Fruit fly (Drosophila melanogaster) whole organism, wandering third instar larva: Measurements from ENCODE around the gene CG31928.

Source experiments
- Abd-B ChIP-seq: fragments of >200 bp; optimal IDR thresholded peaks from 2 replicates; lab custom pipeline; 2017; ENCODE audit warnings: missing biosample characterization, missing genetic modification characterization
- CG32264 ChIP-seq: fragments of 200-800 bp; sonication (Bioruptor generic); optimal IDR thresholded peaks from 2 replicates; lab custom pipeline; 2016; ENCODE audit warnings: missing biosample characterization, missing genetic modification characterization
- CG9705 ChIP-seq: fragments of 200-800 bp; sonication (Bioruptor generic); optimal IDR thresholded peaks from 2 replicates; lab custom pipeline; 2018; ENCODE audit warnings: missing biosample characterization, mild to moderate bottlenecking, missing genetic modification characterization
- CrebA ChIP-seq: fragments of 200-800 bp; sonication (Bioruptor generic); optimal IDR thresholded peaks from 2 replicates; lab custom pipeline; 2016; ENCODE audit warnings: missing biosample characterization, mild to moderate bottlenecking, missing genetic modification characterization, borderline replicate concordance
- Dfd ChIP-seq: fragments of >200 bp; optimal IDR thresholded peaks from 2 replicates; lab custom pipeline; 2017; ENCODE audit warnings: missing biosample characterization, missing genetic modification characterization
- Dif ChIP-seq: fragments of 200-275, 200-300 bp; sonication (Bioruptor generic); optimal IDR thresholded peaks from 2 replicates; lab custom pipeline; 2018; ENCODE audit warnings: missing biosample characterization, missing genetic modification characterization; ENCODE audit not compliant: partially characterized antibody
- GATAd ChIP-seq: sonication (Bioruptor generic); optimal IDR thresholded peaks from 2 replicates; lab custom pipeline; 2016; ENCODE audit warnings: missing biosample characterization, missing genetic modification characterization
- HLH106 ChIP-seq: fragments of 200-800 bp; optimal IDR thresholded peaks from 3 replicates; lab custom pipeline; 2019; ENCODE audit warnings: missing biosample characterization, mild to moderate bottlenecking, missing genetic modification characterization, moderate library complexity
- Hnf4 ChIP-seq: fragments of 200-800 bp; sonication (Bioruptor generic); optimal IDR thresholded peaks from 2 replicates; lab custom pipeline; 2016; ENCODE audit warnings: missing biosample characterization, mild to moderate bottlenecking, missing genetic modification characterization
- Hr78 ChIP-seq: fragments of >200 bp; optimal IDR thresholded peaks from 2 replicates; lab custom pipeline; 2017; ENCODE audit warnings: missing biosample characterization, missing genetic modification characterization
- Hr83 ChIP-seq: fragments of 200-300 bp; sonication (Bioruptor generic); optimal IDR thresholded peaks from 2 replicates; lab custom pipeline; 2016; ENCODE audit warnings: missing biosample characterization, mild to moderate bottlenecking, missing genetic modification characterization, moderate library complexity; ENCODE audit not compliant: poor library complexity, severe bottlenecking
- Jra ChIP-seq: sonication (Bioruptor generic); optimal IDR thresholded peaks from 2 replicates; lab custom pipeline; 2016; ENCODE audit warnings: missing biosample characterization, missing genetic modification characterization
- Mio ChIP-seq: sonication (Bioruptor generic); optimal IDR thresholded peaks from 2 replicates; lab custom pipeline; 2016; ENCODE audit warnings: missing biosample characterization, missing genetic modification characterization
- Myc ChIP-seq: fragments of >200 bp; optimal IDR thresholded peaks from 2 replicates; lab custom pipeline; 2017
- N ChIP-seq: fragments of >200 bp; optimal IDR thresholded peaks from 2 replicates; lab custom pipeline; 2018; ENCODE audit warnings: missing biosample characterization, missing external identifiers, missing genetic modification characterization
- OdsH ChIP-seq: fragments of 200-800 bp; sonication (Bioruptor generic); optimal IDR thresholded peaks from 2 replicates; lab custom pipeline; 2016; ENCODE audit warnings: missing biosample characterization, mild to moderate bottlenecking, missing genetic modification characterization
- Rel ChIP-seq, 2 experiments: fragments of 200-800 bp; sonication (Bioruptor generic) in 1 of 2; optimal IDR thresholded peaks; 2 replicates in 1 of 2; 3 replicates in 1 of 2; lab custom pipeline; 2016 to 2019; ENCODE audit warnings: mild to moderate bottlenecking in 2 of 2, missing biosample characterization in 2 of 2, missing genetic modification characterization in 2 of 2, moderate library complexity in 1 of 2
- Sp1 ChIP-seq: fragments of 200-800 bp; sonication (Bioruptor generic); optimal IDR thresholded peaks from 3 replicates; lab custom pipeline; 2019; ENCODE audit warnings: missing biosample characterization, mild to moderate bottlenecking, missing genetic modification characterization, moderate library complexity
- Vsx2 ChIP-seq: fragments of 200-300, 225-300 bp; sonication (Bioruptor generic); optimal IDR thresholded peaks from 2 replicates; lab custom pipeline; 2018; ENCODE audit warnings: missing biosample characterization, missing genetic modification characterization; ENCODE audit not compliant: partially characterized antibody
- br ChIP-seq: fragments of 200-800 bp; sonication (Bioruptor generic); optimal IDR thresholded peaks from 2 replicates; lab custom pipeline; 2016; ENCODE audit warnings: missing biosample characterization, missing genetic modification characterization
- brk ChIP-seq: fragments of 200-800 bp; sonication (Bioruptor generic); optimal IDR thresholded peaks from 2 replicates; lab custom pipeline; 2016; ENCODE audit warnings: missing biosample characterization, mild to moderate bottlenecking, missing genetic modification characterization
- dl ChIP-seq, 2 experiments: fragments of 175-275, 200-275 bp in 1 of 2; fragments of 200-275 bp in 1 of 2; sonication (Bioruptor generic); optimal IDR thresholded peaks; lab custom pipeline; 2018; ENCODE audit warnings: mild to moderate bottlenecking in 2 of 2, missing biosample characterization in 2 of 2, missing genetic modification characterization in 2 of 2, moderate library complexity in 2 of 2; ENCODE audit not compliant: partially characterized antibody in 2 of 2, insufficient read depth in 1 of 2
- dmrt93B ChIP-seq: fragments of 200-800 bp; sonication (Bioruptor generic); optimal IDR thresholded peaks from 2 replicates; lab custom pipeline; 2018; ENCODE audit warnings: missing biosample characterization, mild to moderate bottlenecking, missing genetic modification characterization
- dsf ChIP-seq: sonication (Bioruptor generic); optimal IDR thresholded peaks from 2 replicates; lab custom pipeline; 2016; ENCODE audit warnings: missing biosample characterization, missing genetic modification characterization, borderline replicate concordance
- ey ChIP-seq: fragments of 200-800 bp; sonication (Bioruptor generic); optimal IDR thresholded peaks from 2 replicates; lab custom pipeline; 2016; ENCODE audit warnings: missing biosample characterization, missing genetic modification characterization
- foxo ChIP-seq, 2 experiments: fragments of 200-800 bp; sonication (Bioruptor generic); optimal IDR thresholded peaks; 2 replicates in 1 of 2; 3 replicates in 1 of 2; lab custom pipeline; 2016 to 2017; ENCODE audit warnings: missing biosample characterization in 2 of 2, missing genetic modification characterization in 2 of 2
- fru ChIP-seq: fragments of 200-800 bp; sonication (Bioruptor generic); optimal IDR thresholded peaks from 3 replicates; lab custom pipeline; 2016; ENCODE audit warnings: missing biosample characterization, mild to moderate bottlenecking, missing genetic modification characterization
- h ChIP-seq: fragments of 200-800 bp; sonication (Bioruptor generic); optimal IDR thresholded peaks from 3 replicates; lab custom pipeline; 2016; ENCODE audit warnings: missing biosample characterization, mild to moderate bottlenecking, missing genetic modification characterization
- jim ChIP-seq: fragments of 175-275, 200-325 bp; sonication (Bioruptor generic); optimal IDR thresholded peaks from 2 replicates; lab custom pipeline; 2016; ENCODE audit warnings: missing biosample characterization, mild to moderate bottlenecking, missing genetic modification characterization
- lola ChIP-seq: fragments of >200 bp; optimal IDR thresholded peaks from 2 replicates; lab custom pipeline; 2017; ENCODE audit warnings: missing biosample characterization, missing genetic modification characterization
- pan ChIP-seq: fragments of >200 bp; optimal IDR thresholded peaks from 2 replicates; lab custom pipeline; 2017
- psq ChIP-seq: fragments of 200-800 bp; sonication (Bioruptor generic); optimal IDR thresholded peaks from 3 replicates; lab custom pipeline; 2017; ENCODE audit warnings: missing biosample characterization, mild to moderate bottlenecking, missing genetic modification characterization, moderate library complexity
- rgr ChIP-seq: fragments of 200-800 bp; sonication (Bioruptor generic); optimal IDR thresholded peaks from 3 replicates; lab custom pipeline; 2016; ENCODE audit warnings: missing biosample characterization, mild to moderate bottlenecking, missing genetic modification characterization
- sage ChIP-seq: fragments of 200-800 bp; sonication (Bioruptor generic); optimal IDR thresholded peaks from 2 replicates; lab custom pipeline; 2016; ENCODE audit warnings: missing biosample characterization, mild to moderate bottlenecking, missing genetic modification characterization
- sv ChIP-seq: fragments of 200-800 bp; sonication (Bioruptor generic); optimal IDR thresholded peaks from 3 replicates; lab custom pipeline; 2016; ENCODE audit warnings: missing biosample characterization, missing genetic modification characterization
- tai ChIP-seq: sonication (Bioruptor generic); optimal IDR thresholded peaks from 2 replicates; lab custom pipeline; 2016; ENCODE audit warnings: missing biosample characterization, missing genetic modification characterization
- usp ChIP-seq: fragments of >200 bp; optimal IDR thresholded peaks from 2 replicates; lab custom pipeline; 2017; ENCODE audit warnings: missing biosample characterization, missing genetic modification characterization
- woc ChIP-seq: sonication (Bioruptor generic); optimal IDR thresholded peaks from 2 replicates; lab custom pipeline; 2016; ENCODE audit warnings: missing biosample characterization, mild to moderate bottlenecking, missing genetic modification characterization

Gene CG31928

DNA sequence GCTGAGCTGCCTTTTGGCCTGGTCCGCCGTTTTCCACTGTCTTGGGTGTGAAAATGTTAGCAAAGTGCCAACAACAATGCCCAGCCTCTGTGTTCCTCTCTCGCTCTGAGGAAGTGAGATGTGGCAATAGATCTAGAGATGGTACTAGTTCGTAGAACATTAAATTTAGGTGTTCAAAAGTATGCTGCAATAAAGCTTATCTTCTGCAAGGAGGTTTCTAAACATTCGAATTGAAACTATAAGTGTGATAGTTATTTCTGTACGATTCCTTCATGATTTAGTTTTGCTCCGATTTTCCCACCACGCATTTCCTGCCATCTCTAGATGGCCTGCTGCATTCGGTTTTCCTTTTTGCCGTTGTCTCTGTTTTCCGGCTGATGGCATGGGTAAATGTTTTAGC lies 13.6 kb upstream of the CG31928 start:
- TF ChIP-seq tai (GFP tag; lab: Kevin White, UChicago): no peak
- no peak for TF ChIP-seq Rel (GFP tag; optimal IDR thresholded peaks at IDR 0.05; lab: Kevin White, UChicago)
- no peak for TF ChIP-seq Rel (tag; optimal IDR thresholded peaks at IDR 0.05; lab: Kevin White, UChicago)

DNA sequence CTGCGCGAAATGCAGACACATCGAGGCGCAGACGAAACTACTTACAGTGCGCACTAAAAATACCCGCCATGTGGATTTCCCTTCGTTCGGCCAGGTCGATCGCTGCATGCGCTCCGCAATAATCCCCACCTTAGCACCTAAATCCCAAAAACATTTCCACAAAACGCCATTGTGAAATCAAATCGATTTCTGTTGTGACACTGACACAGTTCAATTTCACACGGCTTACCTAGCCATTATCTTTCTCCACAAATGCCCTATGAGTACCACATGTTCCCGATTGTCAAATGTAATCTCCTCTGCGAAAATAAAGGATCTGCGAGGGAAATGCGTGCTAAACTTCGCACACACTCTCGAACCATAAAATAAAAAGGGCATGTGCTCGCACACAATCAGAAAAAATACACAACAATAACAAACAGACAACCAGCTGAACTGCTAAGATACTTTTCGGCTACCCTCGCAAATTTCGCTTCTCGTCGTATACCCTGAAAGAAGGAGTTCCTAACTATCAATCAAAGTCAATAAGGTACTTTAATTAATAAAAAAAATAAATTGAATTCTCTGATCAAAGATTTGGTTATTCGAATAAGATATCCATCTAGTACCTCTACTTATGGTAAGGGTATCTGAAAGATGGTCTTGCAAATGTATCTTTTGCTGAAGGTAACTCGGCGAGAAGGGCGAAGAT lies 6.0 kb upstream of the CG31928 start:
- TF ChIP-seq CG32264 (GFP tag; lab: Kevin White, UChicago): no peak
- no peak for TF ChIP-seq sage
- no peak for TF ChIP-seq Dif (GFP tag; lab: Kevin White, UChicago)
- no peak for TF ChIP-seq Hr78 (GFP tag; lab: Kevin White, UChicago)
- no peak for TF ChIP-seq Abd-B (GFP tag; lab: Kevin White, UChicago)
- TF ChIP-seq rgr: peak; percentile 19
- TF ChIP-seq ey: peak; percentile 51
- no peak for TF ChIP-seq Hr83 (GFP tag; lab: Kevin White, UChicago)
- no peak for TF ChIP-seq CG9705
- TF ChIP-seq dmrt93B: peak; percentile 39
- peak; percentile 56 for TF ChIP-seq psq (GFP tag; lab: Kevin White, UChicago)
- TF ChIP-seq Vsx2: no peak
- TF ChIP-seq Jra: no peak
- no peak for TF ChIP-seq Dfd (GFP tag; lab: Kevin White, UChicago)
- no peak for TF ChIP-seq usp (GFP tag; lab: Kevin White, UChicago)
- TF ChIP-seq Hnf4 (GFP tag; lab: Kevin White, UChicago): no peak
- TF ChIP-seq Sp1 (GFP tag; lab: Kevin White, UChicago): peak; percentile 52
- TF ChIP-seq fru (GFP tag; lab: Kevin White, UChicago): peak; percentile 71
- peak; percentile 80 for TF ChIP-seq woc (GFP tag; lab: Kevin White, UChicago)
- TF ChIP-seq foxo (GFP tag; optimal IDR thresholded peaks at IDR 0.05; lab: Kevin White, UChicago): peak in 1 of 2 experiments; percentile 59
- TF ChIP-seq dsf: no peak
- no peak for TF ChIP-seq GATAd
- no peak for TF ChIP-seq Mio (GFP tag; lab: Kevin White, UChicago)
- peak; percentile 22 for TF ChIP-seq HLH106
- TF ChIP-seq sv (GFP tag; lab: Kevin White, UChicago): no peak
- TF ChIP-seq Rel (GFP tag; optimal IDR thresholded peaks at IDR 0.05; lab: Kevin White, UChicago): no peak
- no peak for TF ChIP-seq Rel (tag; optimal IDR thresholded peaks at IDR 0.05; lab: Kevin White, UChicago)
- TF ChIP-seq Myc: no peak
- no peak for TF ChIP-seq N (GFP tag; lab: Kevin White, UChicago)
- TF ChIP-seq jim (GFP tag; lab: Kevin White, UChicago): no peak
- no peak for TF ChIP-seq brk (GFP tag; lab: Kevin White, UChicago)
- TF ChIP-seq CrebA (GFP tag; lab: Kevin White, UChicago): no peak
- TF ChIP-seq tai (GFP tag; lab: Kevin White, UChicago): no peak
- peak; percentile 60 for TF ChIP-seq h
- no peak for TF ChIP-seq pan (lab: Kevin White, UChicago)
- TF ChIP-seq br (GFP tag; lab: Kevin White, UChicago): peak; percentile 32
- no peak for TF ChIP-seq lola (GFP tag; lab: Kevin White, UChicago)
- peak; percentile 51 for TF ChIP-seq OdsH
- TF ChIP-seq dl (GFP tag; optimal IDR thresholded peaks at IDR 0.05; lab: Kevin White, UChicago; ENCODE audit: insufficient read depth in 1 of 2, partially characterized antibody in 2 of 2): no peak

DNA sequence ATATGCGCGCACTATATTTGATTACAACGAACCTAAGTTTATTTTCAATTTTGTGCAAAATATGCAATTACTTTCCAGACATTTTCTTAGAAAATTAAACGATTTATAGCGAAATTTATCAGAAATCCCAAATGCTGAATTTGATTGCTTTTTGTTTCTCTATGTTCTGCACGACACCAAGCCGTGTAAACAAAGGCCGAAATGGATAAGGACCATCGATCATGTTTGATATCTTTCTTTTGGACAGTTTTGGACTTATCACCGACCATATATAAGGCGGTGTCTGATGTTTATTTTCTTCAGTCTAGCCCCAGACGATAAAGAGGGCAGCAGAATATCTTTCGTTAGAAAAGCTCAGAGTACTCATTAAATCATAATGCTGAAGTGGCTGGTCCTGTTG lies 1.7 kb downstream of the CG31928 start, which contains the start of gene CG33128:
CG33128 (plus strand) TSS at position 301 of the 400 bp plus-strand sequence.
- TF ChIP-seq CG9705 (no peak), dmrt93B (no peak), pan (lab: Kevin White, UChicago) (no peak), Mio (GFP tag; lab: Kevin White, UChicago) (no peak), sv (GFP tag; lab: Kevin White, UChicago) (no peak), Hr78 (GFP tag; lab: Kevin White, UChicago) (no peak), tai (GFP tag; lab: Kevin White, UChicago) (no peak), Hr83 (GFP tag; lab: Kevin White, UChicago) (no peak), N (GFP tag; lab: Kevin White, UChicago) (no peak), ey (no peak), CrebA (GFP tag; lab: Kevin White, UChicago) (no peak), OdsH (no peak)
- TF ChIP-seq, all 38 proteins: peak for 0
